Fruit fly (Drosophila melanogaster) whole organism, pupa: ENCODE measurements around the gene nAChRalpha1.

ENCODE experiments used
- CG13204 ChIP-seq: fragments of 200-800 bp; sonication (Bioruptor generic); optimal IDR thresholded peaks from 2 replicates; lab custom pipeline; 2018; ENCODE audit warnings: missing biosample characterization, mild to moderate bottlenecking, missing genetic modification characterization, moderate library complexity
- Pif1B ChIP-seq: fragments of 200-800 bp; sonication (Bioruptor generic); optimal IDR thresholded peaks from 3 replicates; lab custom pipeline; 2016; ENCODE audit warnings: missing biosample characterization, missing genetic modification characterization

- no peak for TF ChIP-seq CG13204 (GFP tag; lab: Kevin White, UChicago)
- no peak for TF ChIP-seq Pif1B (GFP tag; lab: Kevin White, UChicago)
These were observed at the start of gene nAChRalpha1 for dm6 chr3R:24457057-24457456.
